In the genomic region with DNA sequence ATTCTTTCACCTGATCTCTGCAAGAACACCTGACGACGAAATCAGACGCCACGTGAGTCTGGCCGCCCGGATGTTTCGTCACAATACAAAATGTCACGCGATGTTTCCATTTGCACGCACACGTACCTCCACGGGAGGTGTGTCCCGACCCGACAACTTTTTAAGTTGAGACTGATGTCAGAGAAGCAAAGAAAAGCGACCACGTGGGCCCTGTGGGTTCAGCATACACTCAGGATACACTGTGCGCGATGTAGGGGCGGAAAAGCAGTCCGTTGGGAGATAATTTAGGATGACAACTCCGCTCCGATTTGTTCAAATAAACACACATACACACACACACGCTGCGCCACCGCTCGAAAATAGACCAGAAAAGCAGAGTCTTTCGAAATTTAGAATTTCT, we compare ENCODE assay signal across 2 worm cellular contexts.
TF ChIP-seq lines count a peak whose summit lies in the region.

No protein-coding gene starts in this region.

TF ChIP-seq in whole organism, L1 larva, 84 proteins besides CTCF, POLR2A, EP300 and RAD21 (continued from another document):
- peak; percentile 39 to 47 for TF ChIP-seq efl-1 (optimal IDR thresholded peaks at IDR 0.05; lab: Kevin White, UChicago)
- peak; percentile 19 to 95 for TF ChIP-seq efl-1 (GFP tag; optimal IDR thresholded peaks at IDR 0.05 in 1 of 2; lab: Kevin White, UChicago)
- TF ChIP-seq ztf-11 (tag; optimal IDR thresholded peaks at IDR 0.05; lab: Kevin White, UChicago), result no peak
- peak; percentile 48 for TF ChIP-seq C04F5.9 (tag; optimal IDR thresholded peaks at IDR 0.05; lab: Kevin White, UChicago)
- peak; percentile 56 to 82 for TF ChIP-seq lsy-2 (tag; optimal IDR thresholded peaks at IDR 0.05; lab: Kevin White, UChicago)
- peak; percentile 92 for TF ChIP-seq rnt-1 (tag; optimal IDR thresholded peaks at IDR 0.05; lab: Kevin White, UChicago)
- TF ChIP-seq ceh-88 (GFP tag; IDR thresholded peaks at IDR 0.05; lab: Robert Waterston, UW), result peak; percentile 76
- TF ChIP-seq F16B12.6 (tag; optimal IDR thresholded peaks at IDR 0.05; lab: Kevin White, UChicago), result no peak
- TF ChIP-seq ceh-63 (GFP tag; optimal IDR thresholded peaks at IDR 0.05; lab: Kevin White, UChicago), result no peak
- TF ChIP-seq snu-23 (GFP tag; optimal IDR thresholded peaks at IDR 0.05; lab: Kevin White, UChicago), result peak; percentile 90
- TF ChIP-seq egl-27 (tag; optimal IDR thresholded peaks at IDR 0.05; lab: Kevin White, UChicago), result no peak
- peak; percentile 60 for TF ChIP-seq snpc-4 (tag; optimal IDR thresholded peaks at IDR 0.05; lab: Kevin White, UChicago)
- TF ChIP-seq hlh-4 (tag; optimal IDR thresholded peaks at IDR 0.05; lab: Kevin White, UChicago), result peak; percentile 40
- no peak for TF ChIP-seq aly-2 (tag; optimal IDR thresholded peaks at IDR 0.05; lab: Kevin White, UChicago)
- TF ChIP-seq nhr-85 (tag; lab: Kevin White, UChicago), result peak; percentile 99
- TF ChIP-seq ama-1 (optimal IDR thresholded peaks at IDR 0.05; lab: Kevin White, UChicago), result no peak
- peak; percentile 99 for TF ChIP-seq nhr-20 (tag; optimal IDR thresholded peaks at IDR 0.05; lab: Kevin White, UChicago)

TF ChIP-seq in whole organism, L4 larva, 104 proteins besides CTCF, POLR2A, EP300 and RAD21 (continued from another document):
- TF ChIP-seq nhr-28 (tag; optimal IDR thresholded peaks at IDR 0.05; lab: Kevin White, UChicago) (peak; percentile 86), mep-1 (tag; optimal IDR thresholded peaks at IDR 0.05; lab: Kevin White, UChicago) (peak; percentile 63), cey-2 (tag; optimal IDR thresholded peaks at IDR 0.05; lab: Kevin White, UChicago; ENCODE audit: borderline replicate concordance, insufficient read depth) (no peak), hlh-30 (tag; optimal IDR thresholded peaks at IDR 0.05; lab: Kevin White, UChicago; ENCODE audit: insufficient read depth) (peak; percentile 98), zag-1 (tag; optimal IDR thresholded peaks at IDR 0.05; lab: Kevin White, UChicago) (no peak), nhr-42 (GFP tag; IDR thresholded peaks at IDR 0.05; lab: Robert Waterston, UW) (peak; percentile 80; the same call in 1 of the 2 replicates), hlh-11 (tag; optimal IDR thresholded peaks at IDR 0.05; lab: Kevin White, UChicago) (peak; percentile 98), php-3 (GFP tag; IDR thresholded peaks at IDR 0.05; lab: Robert Waterston, UW) (peak; percentile 57; the same call in 1 of the 2 replicates), daf-8 (GFP tag; IDR thresholded peaks at IDR 0.05; lab: Robert Waterston, UW) (no peak), nhr-48 (tag; optimal IDR thresholded peaks at IDR 0.05; lab: Kevin White, UChicago) (peak; percentile 97), lir-3 (tag; optimal IDR thresholded peaks at IDR 0.05; lab: Kevin White, UChicago) (no peak)
